Worm (Caenorhabditis elegans): ENCODE data around the gene C08E3.14.

ce11 chrII:1610630-1611029 is 15.1 kb upstream of the C08E3.14 start, which contains the start of gene fbxa-163:
- TF ChIP-seq ama-1 (optimal IDR thresholded peaks at IDR 0.05), result no peak
- TF ChIP-seq scrt-1 (GFP tag; IDR thresholded peaks at IDR 0.05), result no peak
- TF ChIP-seq pes-1 (GFP tag; IDR thresholded peaks at IDR 0.05), result no peak
- no peak for TF ChIP-seq ceh-36 (tag; optimal IDR thresholded peaks at IDR 0.05)
- TF ChIP-seq flt-1 (GFP tag; IDR thresholded peaks at IDR 0.05), result no peak
- TF ChIP-seq hmbx-1 (tag; optimal IDR thresholded peaks at IDR 0.05), result no peak
- TF ChIP-seq aly-1 (tag; optimal IDR thresholded peaks at IDR 0.05), result no peak
- TF ChIP-seq tbx-11 (GFP tag; IDR thresholded peaks at IDR 0.05), result no peak
- TF ChIP-seq F13C5.2 (tag; optimal IDR thresholded peaks at IDR 0.05), result no peak
- TF ChIP-seq sea-1 (GFP tag; conservative IDR thresholded peaks at IDR 0.05), result no peak
- TF ChIP-seq ceh-13 (GFP tag; optimal IDR thresholded peaks at IDR 0.05), result no peak

All from whole organism, early embryonic.